Worm (Caenorhabditis elegans) whole organism, L4 larva: ENCODE measurements around the gene F11A10.6.

Source experiments
- F44E2.7 ChIP-seq: fragments of 200-800 bp; sonication (Bioruptor generic); IDR thresholded peaks from 2 replicates; pipeline ENCODE4 v2.1.2; 2022; ENCODE audit warnings: missing genetic modification characterization, missing compliant biosample characterization
- R02D3.7 ChIP-seq: fragments of 150-350 bp; sonication (generic microtip); optimal IDR thresholded peaks from 3 replicates; lab custom pipeline; 2014; ENCODE audit warnings: missing biosample characterization, missing genetic modification characterization
- Y105C5A.15 ChIP-seq: fragments of 200-800 bp; sonication (Bioruptor generic); IDR thresholded peaks from 2 replicates; pipeline ENCODE4 v1.3.6; 2022; ENCODE audit warnings: missing genetic modification characterization, missing compliant biosample characterization
- Y5F2A.4 ChIP-seq: fragments of 200-800 bp; sonication (Bioruptor generic); optimal IDR thresholded peaks from 2 replicates; lab custom pipeline; 2018; ENCODE audit warnings: mild to moderate bottlenecking, missing genetic modification characterization, missing compliant biosample characterization
- Y75B8A.6 ChIP-seq: fragments of 200-800 bp; sonication (Bioruptor generic); IDR thresholded peaks from 2 replicates; pipeline ENCODE4 v1.3.6; 2022; ENCODE audit warnings: missing genetic modification reagents, missing genetic modification characterization, missing compliant biosample characterization
- ZK337.2 ChIP-seq: fragments of 200-800 bp; sonication (Bioruptor generic); IDR thresholded peaks from 2 replicates; pipeline ENCODE4 v1.3.6; 2022; ENCODE audit warnings: missing genetic modification reagents, missing genetic modification characterization, missing compliant biosample characterization
- aly-2 ChIP-seq: sonication (generic microtip); optimal IDR thresholded peaks from 2 replicates; lab custom pipeline; 2018; ENCODE audit warnings: missing biosample characterization, missing genetic modification characterization
- arid-1 ChIP-seq: fragments of 200-800 bp; sonication (Bioruptor generic); conservative IDR thresholded peaks from 2 replicates; pipeline ENCODE4 v1.3.6; 2022; ENCODE audit warnings: missing genetic modification reagents, missing genetic modification characterization, missing compliant biosample characterization
- ceh-28 ChIP-seq: fragments of 150-350 bp; optimal IDR thresholded peaks from 2 replicates; lab custom pipeline; 2014; ENCODE audit warnings: missing biosample characterization, missing genetic modification reagents, missing genetic modification characterization
- ceh-32 ChIP-seq: sonication (generic microtip); optimal IDR thresholded peaks from 2 replicates; lab custom pipeline; 2016; ENCODE audit warnings: mild to moderate bottlenecking, missing genetic modification characterization, missing compliant biosample characterization; ENCODE audit not compliant: poor library complexity
- ceh-44 ChIP-seq: fragments of 200-800 bp; sonication (Bioruptor generic); IDR thresholded peaks from 2 replicates; pipeline ENCODE4 v1.3.6; 2022; ENCODE audit warnings: missing genetic modification reagents, missing genetic modification characterization, missing compliant biosample characterization
- ctbp-1 ChIP-seq: fragments of 200-800 bp; sonication (Bioruptor generic); IDR thresholded peaks from 2 replicates; pipeline ENCODE4 v1.3.6; 2022; ENCODE audit warnings: missing genetic modification reagents, missing genetic modification characterization, missing compliant biosample characterization
- daf-16 ChIP-seq, 3 experiments: sonication (generic microtip); optimal IDR thresholded peaks; 2 replicates each; lab custom pipeline; 2016 to 2017; ENCODE audit warnings: missing genetic modification characterization in 3 of 3, missing genetic modification reagents in 3 of 3, mild to moderate bottlenecking in 2 of 3, missing compliant biosample characterization in 2 of 3, missing biosample characterization in 1 of 3, moderate library complexity in 1 of 3
- daf-8 ChIP-seq: fragments of 200-800 bp; sonication (Bioruptor generic); IDR thresholded peaks from 2 replicates; pipeline ENCODE4 v1.3.6; 2022; ENCODE audit warnings: missing genetic modification characterization, missing compliant biosample characterization
- dmd-9 ChIP-seq: fragments of 200-800 bp; sonication (Bioruptor generic); IDR thresholded peaks from 2 replicates; pipeline ENCODE4 v1.3.6; 2022; ENCODE audit warnings: missing genetic modification reagents, missing genetic modification characterization, missing compliant biosample characterization
- dpl-1 ChIP-seq: fragments of 150-350 bp; optimal IDR thresholded peaks from 2 replicates; lab custom pipeline; 2014; ENCODE audit warnings: missing biosample characterization, missing genetic modification reagents, missing genetic modification characterization
- dve-1 ChIP-seq: sonication (generic microtip); optimal IDR thresholded peaks from 2 replicates; lab custom pipeline; 2017; ENCODE audit warnings: antibody characterized with exemption, mild to moderate bottlenecking, missing genetic modification characterization, missing compliant biosample characterization; ENCODE audit not compliant: insufficient read depth
- egl-27 ChIP-seq: sonication (generic microtip); optimal IDR thresholded peaks from 3 replicates; lab custom pipeline; 2017; ENCODE audit warnings: missing biosample characterization, missing genetic modification reagents, missing genetic modification characterization
- fkh-10 ChIP-seq: fragments of 150-350 bp; optimal IDR thresholded peaks from 2 replicates; lab custom pipeline; 2014; ENCODE audit warnings: missing biosample characterization, missing genetic modification reagents, missing genetic modification characterization
- fos-1 ChIP-seq: fragments of 150-350 bp; optimal IDR thresholded peaks from 2 replicates; lab custom pipeline; 2014; ENCODE audit warnings: missing biosample characterization, missing genetic modification characterization
- hlh-11 ChIP-seq: fragments of 200-800 bp; sonication (Bioruptor generic); optimal IDR thresholded peaks from 2 replicates; lab custom pipeline; 2018; ENCODE audit warnings: mild to moderate bottlenecking, missing genetic modification characterization, missing compliant biosample characterization
- hlh-30 ChIP-seq: sonication (generic microtip); optimal IDR thresholded peaks from 2 replicates; lab custom pipeline; 2017; ENCODE audit warnings: antibody characterized with exemption, mild to moderate bottlenecking, missing genetic modification characterization, missing compliant biosample characterization; ENCODE audit not compliant: insufficient read depth
- hmg-1.1 ChIP-seq: fragments of 200-800 bp; sonication (Bioruptor generic); IDR thresholded peaks from 2 replicates; pipeline ENCODE4 v1.3.6; 2022; ENCODE audit warnings: missing genetic modification reagents, missing genetic modification characterization, missing compliant biosample characterization
- jun-1 ChIP-seq: fragments of 150-350 bp; optimal IDR thresholded peaks from 2 replicates; lab custom pipeline; 2014; ENCODE audit warnings: missing biosample characterization, missing genetic modification reagents, missing genetic modification characterization
- lin-15B ChIP-seq: fragments of 150-350 bp; sonication (generic microtip); optimal IDR thresholded peaks from 3 replicates; lab custom pipeline; 2014; ENCODE audit warnings: missing biosample characterization, missing genetic modification characterization
- lin-38 ChIP-seq: fragments of 200-800 bp; sonication (Bioruptor generic); IDR thresholded peaks from 2 replicates; pipeline ENCODE4 v1.3.6; 2022; ENCODE audit warnings: missing genetic modification reagents, missing genetic modification characterization, missing compliant biosample characterization
- mdl-1 ChIP-seq, 2 experiments: fragments of 150-350 bp in 1 of 2; sonication (generic microtip) in 1 of 2; optimal IDR thresholded peaks; 2 replicates each; lab custom pipeline; 2014 to 2017; ENCODE audit warnings: missing biosample characterization in 2 of 2, missing genetic modification characterization in 2 of 2
- mdt-29 ChIP-seq: fragments of 200-800 bp; sonication (Bioruptor generic); IDR thresholded peaks from 2 replicates; pipeline ENCODE4 v1.3.6; 2022; ENCODE audit warnings: missing genetic modification reagents, missing genetic modification characterization, missing compliant biosample characterization
- mxl-3 ChIP-seq: fragments of 200-800 bp; sonication (Bioruptor generic); optimal IDR thresholded peaks from 2 replicates; lab custom pipeline; 2018; ENCODE audit warnings: mild to moderate bottlenecking, missing genetic modification characterization, missing compliant biosample characterization
- nhr-102 ChIP-seq: sonication (generic microtip); optimal IDR thresholded peaks from 2 replicates; lab custom pipeline; 2016; ENCODE audit warnings: mild to moderate bottlenecking, missing genetic modification characterization, moderate library complexity, missing compliant biosample characterization
- nhr-237 ChIP-seq: sonication (generic microtip); optimal IDR thresholded peaks from 2 replicates; lab custom pipeline; 2017; ENCODE audit warnings: missing biosample characterization, missing genetic modification characterization
- nhr-6 ChIP-seq: fragments of 150-350 bp; optimal IDR thresholded peaks from 2 replicates; lab custom pipeline; 2014; ENCODE audit warnings: missing biosample characterization, missing genetic modification characterization
- pha-4 ChIP-seq, 2 experiments: fragments of 150-350 bp in 1 of 2; fragments of 200-800 bp in 1 of 2; sonication (Bioruptor generic) in 1 of 2; IDR thresholded peaks in 1 of 2; optimal IDR thresholded peaks in 1 of 2; 2 replicates each; pipeline versions ENCODE4 v1.3.6 to Lab custom; 2014 to 2022; ENCODE audit warnings: missing genetic modification characterization in 2 of 2, missing genetic modification reagents in 2 of 2, missing biosample characterization in 1 of 2, missing compliant biosample characterization in 1 of 2
- rbr-2 ChIP-seq: sonication (generic microtip); optimal IDR thresholded peaks from 2 replicates; lab custom pipeline; 2016; ENCODE audit warnings: missing genotype, missing genetic modification characterization, missing compliant biosample characterization
- snpc-4 ChIP-seq: fragments of 150-350 bp; optimal IDR thresholded peaks from 2 replicates; lab custom pipeline; 2014; ENCODE audit warnings: missing biosample characterization, missing genetic modification characterization
- spr-1 ChIP-seq: sonication (generic microtip); optimal IDR thresholded peaks from 2 replicates; lab custom pipeline; 2016; ENCODE audit warnings: mild to moderate bottlenecking, missing genetic modification characterization, missing compliant biosample characterization
- unc-39 ChIP-seq: sonication (generic microtip); optimal IDR thresholded peaks from 2 replicates; lab custom pipeline; 2017; ENCODE audit warnings: missing biosample characterization, missing genetic modification characterization
- unc-62 ChIP-seq, 3 experiments: fragments of 150-350 bp in 1 of 3; sonication (generic microtip); optimal IDR thresholded peaks in 2 of 3; peaks in 1 of 3; 1 replicate in 1 of 3; 2 replicates in 2 of 3; lab custom pipeline; 2014 to 2017; ENCODE audit warnings: missing biosample characterization in 3 of 3, missing genetic modification characterization in 3 of 3, missing genetic modification reagents in 3 of 3, missing genotype in 1 of 3
- zip-2 ChIP-seq: fragments of 150-350 bp; optimal IDR thresholded peaks from 2 replicates; lab custom pipeline; 2014; ENCODE audit warnings: missing biosample characterization, missing genetic modification characterization
- ztf-11 ChIP-seq: fragments of 150-350 bp; optimal IDR thresholded peaks from 2 replicates; lab custom pipeline; 2014; ENCODE audit warnings: missing biosample characterization, missing genetic modification characterization

Gene F11A10.6

ce11 chrIV:12086498-12086897 lies 3.0 kb downstream of the F11A10.6 start (continued):
- TF ChIP-seq aly-2 (tag; lab: Kevin White, UChicago): peak; percentile 14
- TF ChIP-seq daf-16 (GFP tag; optimal IDR thresholded peaks at IDR 0.05; lab: Kevin White, UChicago): peak; percentile 66 to 85
- peak; percentile 64 for TF ChIP-seq daf-16 (tag; optimal IDR thresholded peaks at IDR 0.05; lab: Kevin White, UChicago)
- TF ChIP-seq dmd-9: peak; percentile 68; the same call in 1 of the 2 replicates
- peak; percentile 11 for TF ChIP-seq jun-1
- TF ChIP-seq lin-38 (GFP tag; lab: Robert Waterston, UW): peak; percentile 88
- TF ChIP-seq ceh-44: peak; percentile 59; the same call in 1 of the 2 replicates
- TF ChIP-seq arid-1 (GFP tag; lab: Robert Waterston, UW): peak; percentile 94
- peak; percentile 70 for TF ChIP-seq zip-2 (tag; lab: Kevin White, UChicago)
- TF ChIP-seq nhr-237 (tag; lab: Kevin White, UChicago): peak; percentile 17
- TF ChIP-seq Y75B8A.6 (GFP tag; lab: Robert Waterston, UW): 0 out of 2 replicates have a peak, but pooled peaks have one; percentile 27
- peak; percentile 74 for TF ChIP-seq dve-1
- TF ChIP-seq Y105C5A.15 (GFP tag; lab: Robert Waterston, UW): peak; percentile 94
- peak; percentile 76 for TF ChIP-seq Y5F2A.4 (GFP tag; lab: Kevin White, UChicago)
- no peak for TF ChIP-seq egl-27
- TF ChIP-seq hmg-1.1 (GFP tag; lab: Robert Waterston, UW): peak; percentile 87
- peak; percentile 84 for TF ChIP-seq nhr-102 (tag; lab: Kevin White, UChicago)
- peak; percentile 84 for TF ChIP-seq mxl-3
- peak; percentile 94 for TF ChIP-seq F44E2.7 (GFP tag; lab: Robert Waterston, UW)
- TF ChIP-seq mdt-29: peak; percentile 18; the same call in 1 of the 2 replicates
- no peak for TF ChIP-seq snpc-4
- peak; percentile 86 for TF ChIP-seq ZK337.2 (GFP tag; lab: Robert Waterston, UW)
- peak; percentile 88 for TF ChIP-seq hlh-30 (tag; lab: Kevin White, UChicago)
- TF ChIP-seq fkh-10 (GFP tag; lab: Kevin White, UChicago): no peak
- no peak for TF ChIP-seq ceh-32 (tag; lab: Kevin White, UChicago)
- TF ChIP-seq ceh-28 (tag; lab: Kevin White, UChicago): no peak
- no peak for TF ChIP-seq R02D3.7 (tag; lab: Kevin White, UChicago)
- peak; percentile 92 for TF ChIP-seq ctbp-1 (GFP tag; lab: Robert Waterston, UW)
- peak; percentile 73 for TF ChIP-seq spr-1 (tag; lab: Kevin White, UChicago)
- peak; percentile 91 for TF ChIP-seq nhr-6
- TF ChIP-seq dpl-1: peak; percentile 48
- peak; percentile 81 for TF ChIP-seq rbr-2 (tag; lab: Kevin White, UChicago)
- TF ChIP-seq ztf-11: no peak
- TF ChIP-seq hlh-11: peak; percentile 70
- peak; percentile 47; the same call in 1 of the 2 replicates for TF ChIP-seq daf-8 (GFP tag; lab: Robert Waterston, UW)
- no peak for TF ChIP-seq fos-1 (tag; lab: Kevin White, UChicago)
- no peak for TF ChIP-seq unc-39 (tag; lab: Kevin White, UChicago)
- peak in 1 of 2 experiments; percentile 43 for TF ChIP-seq mdl-1 (tag; optimal IDR thresholded peaks at IDR 0.05; lab: Kevin White, UChicago)

- TF ChIP-seq pha-4 (GFP tag; IDR thresholded peaks at IDR 0.05; lab: Robert Waterston, UW) (0 out of 2 replicates have a peak, but pooled peaks have one; percentile 41), pha-4 (tag; optimal IDR thresholded peaks at IDR 0.05; lab: Kevin White, UChicago) (no peak), unc-62 (GFP tag; optimal IDR thresholded peaks at IDR 0.05 in 1 of 2; lab: Kevin White, UChicago) (no peak), unc-62 (tag; optimal IDR thresholded peaks at IDR 0.05; lab: Kevin White, UChicago) (no peak), lin-15B (tag; lab: Kevin White, UChicago) (no peak)
These were observed 4.3 kb downstream of the F11A10.6 start, which contains the start of gene rbm-34 for ce11 chrIV:12085120-12085519. rbm-34 (plus strand) TSS chrIV:12085420.
